Worm (Caenorhabditis elegans) whole organism, mixed stage, embryonic: ENCODE data around the gene F36H5.18.

Experiments
- M03D4.4 ChIP-seq: sonication (generic microtip); optimal IDR thresholded peaks from 2 replicates; lab custom pipeline; 2017; ENCODE audit warnings: mild to moderate bottlenecking, missing genetic modification characterization, missing compliant biosample characterization
- bed-3 ChIP-seq: fragments of 200-800 bp; sonication (Bioruptor generic); optimal IDR thresholded peaks from 3 replicates; lab custom pipeline; 2018; ENCODE audit warnings: mild to moderate bottlenecking, missing genetic modification characterization, moderate library complexity, missing compliant biosample characterization
- blmp-1 ChIP-seq: fragments of 150-350 bp; optimal IDR thresholded peaks from 2 replicates; lab custom pipeline; 2014; ENCODE audit warnings: missing biosample characterization, missing genetic modification characterization
- ceh-39 ChIP-seq: fragments of 150-350 bp; optimal IDR thresholded peaks from 2 replicates; lab custom pipeline; 2014; ENCODE audit warnings: missing biosample characterization, missing genetic modification characterization
- ceh-83 ChIP-seq: fragments of 200-800 bp; sonication (Bioruptor generic); optimal IDR thresholded peaks from 2 replicates; lab custom pipeline; 2018; ENCODE audit warnings: mild to moderate bottlenecking, missing genetic modification characterization, missing compliant biosample characterization
- ces-1 ChIP-seq: fragments of 150-350 bp; optimal IDR thresholded peaks from 2 replicates; lab custom pipeline; 2014; ENCODE audit warnings: missing biosample characterization, missing genetic modification reagents, missing genetic modification characterization
- cnd-1 ChIP-seq: fragments of 200-800 bp; sonication (Bioruptor generic); optimal IDR thresholded peaks from 2 replicates; lab custom pipeline; 2018; ENCODE audit warnings: mild to moderate bottlenecking, missing genetic modification characterization, missing compliant biosample characterization
- drap-1 ChIP-seq: fragments of 200-800 bp; sonication (Bioruptor generic); optimal IDR thresholded peaks from 3 replicates; lab custom pipeline; 2018; ENCODE audit warnings: mild to moderate bottlenecking, missing genetic modification characterization, missing compliant biosample characterization
- elt-1 ChIP-seq: sonication (generic microtip); optimal IDR thresholded peaks from 2 replicates; lab custom pipeline; 2017; ENCODE audit warnings: missing genetic modification characterization, mild to moderate bottlenecking, missing compliant biosample characterization, antibody characterized with exemption, moderate library complexity, borderline replicate concordance; ENCODE audit not compliant: insufficient read depth
- elt-3 ChIP-seq: fragments of 150-350 bp; optimal IDR thresholded peaks from 2 replicates; lab custom pipeline; 2014; ENCODE audit warnings: missing biosample characterization, missing genetic modification characterization
- flh-1 ChIP-seq: fragments of 200-800 bp; sonication (Bioruptor generic); optimal IDR thresholded peaks from 2 replicates; lab custom pipeline; 2018; ENCODE audit warnings: mild to moderate bottlenecking, missing genetic modification characterization, moderate library complexity, missing compliant biosample characterization
- ham-2 ChIP-seq: fragments of 200-800 bp; sonication (Bioruptor generic); optimal IDR thresholded peaks from 2 replicates; lab custom pipeline; 2018; ENCODE audit warnings: mild to moderate bottlenecking, missing genetic modification characterization, missing compliant biosample characterization
- hlh-1 ChIP-seq: fragments of 150-350 bp; optimal IDR thresholded peaks from 2 replicates; lab custom pipeline; 2014; ENCODE audit warnings: missing biosample characterization, missing genetic modification reagents, missing genetic modification characterization
- lin-13 ChIP-seq: fragments of 150-350 bp; optimal IDR thresholded peaks from 2 replicates; lab custom pipeline; 2014; ENCODE audit warnings: missing biosample characterization, missing genetic modification characterization
- lin-32 ChIP-seq: fragments of 200-800 bp; sonication (Bioruptor generic); optimal IDR thresholded peaks from 2 replicates; lab custom pipeline; 2018; ENCODE audit warnings: mild to moderate bottlenecking, missing genetic modification characterization, missing compliant biosample characterization
- mab-5 ChIP-seq: fragments of 150-350 bp; optimal IDR thresholded peaks from 2 replicates; lab custom pipeline; 2014; ENCODE audit warnings: missing biosample characterization, missing genetic modification characterization
- mls-2 ChIP-seq: sonication (generic microtip); optimal IDR thresholded peaks from 2 replicates; lab custom pipeline; 2016; ENCODE audit warnings: mild to moderate bottlenecking, missing genetic modification characterization, moderate library complexity, missing compliant biosample characterization
- nhr-12 ChIP-seq: fragments of 150-350 bp; optimal IDR thresholded peaks from 2 replicates; lab custom pipeline; 2014; ENCODE audit warnings: missing biosample characterization, missing genetic modification characterization
- nhr-2 ChIP-seq: fragments of 150-350 bp; optimal IDR thresholded peaks from 2 replicates; lab custom pipeline; 2014; ENCODE audit warnings: missing biosample characterization, missing genetic modification characterization
- nhr-237 ChIP-seq: fragments of 150-350 bp; optimal IDR thresholded peaks from 2 replicates; lab custom pipeline; 2014; ENCODE audit warnings: missing biosample characterization, missing genetic modification characterization
- nhr-28 ChIP-seq: fragments of 150-350 bp; optimal IDR thresholded peaks from 2 replicates; lab custom pipeline; 2014; ENCODE audit warnings: missing biosample characterization, missing genetic modification characterization
- pha-4 ChIP-seq: fragments of 150-350 bp; optimal IDR thresholded peaks from 2 replicates; lab custom pipeline; 2018; ENCODE audit warnings: missing biosample characterization, missing genetic modification reagents, missing genetic modification characterization
- sem-2 ChIP-seq: fragments of 200-800 bp; sonication (Bioruptor generic); optimal IDR thresholded peaks from 2 replicates; lab custom pipeline; 2018; ENCODE audit warnings: mild to moderate bottlenecking, missing genetic modification characterization, missing compliant biosample characterization
- snpc-4 ChIP-seq: fragments of 150-350 bp; optimal IDR thresholded peaks from 2 replicates; lab custom pipeline; 2014; ENCODE audit warnings: missing biosample characterization, missing genetic modification characterization
- sptf-1 ChIP-seq: sonication (generic microtip); optimal IDR thresholded peaks from 2 replicates; lab custom pipeline; 2017; ENCODE audit warnings: mild to moderate bottlenecking, missing genetic modification characterization, moderate library complexity, missing compliant biosample characterization
- tbx-8 ChIP-seq: fragments of 200-800 bp; sonication (Bioruptor generic); optimal IDR thresholded peaks from 2 replicates; lab custom pipeline; 2018; ENCODE audit warnings: mild to moderate bottlenecking, missing genetic modification characterization, moderate library complexity, missing compliant biosample characterization
- unc-120 ChIP-seq: sonication (generic microtip); optimal IDR thresholded peaks from 2 replicates; lab custom pipeline; 2017; ENCODE audit warnings: missing genetic modification characterization, missing compliant biosample characterization; ENCODE audit not compliant: poor library complexity, severe bottlenecking
- unc-39 ChIP-seq: fragments of 150-350 bp; optimal IDR thresholded peaks from 2 replicates; lab custom pipeline; 2014; ENCODE audit warnings: missing biosample characterization, missing genetic modification characterization
- unc-62 ChIP-seq: fragments of 150-350 bp; optimal IDR thresholded peaks from 2 replicates; lab custom pipeline; 2014; ENCODE audit warnings: missing biosample characterization, missing genetic modification reagents, missing genetic modification characterization
- zip-8 ChIP-seq: fragments of 150-350 bp; optimal IDR thresholded peaks from 2 replicates; lab custom pipeline; 2014; ENCODE audit warnings: missing biosample characterization, missing genetic modification characterization

The F36H5.18 gene

DNA sequence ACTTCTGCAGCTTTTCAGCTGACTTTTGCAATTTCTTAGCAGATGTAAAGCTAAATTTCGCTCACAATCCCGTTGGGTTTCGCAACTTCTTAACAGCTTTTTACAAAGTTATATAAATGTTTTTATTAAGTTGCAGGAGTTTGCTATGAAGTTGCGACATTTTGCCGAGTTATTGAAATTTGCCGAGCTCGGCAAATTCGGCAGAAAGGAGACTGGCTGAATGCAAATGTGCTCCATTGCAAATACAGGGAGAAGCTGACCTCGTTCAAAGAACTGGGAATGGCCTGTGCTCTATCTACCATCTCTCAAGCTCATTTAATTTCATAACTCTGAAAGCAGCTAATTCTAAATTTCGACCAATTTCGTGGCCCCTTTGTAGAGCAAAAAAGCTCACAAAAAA, 25.1 kb downstream of the F36H5.18 start, which contains the start of gene C08F1.11:
TSS of gene C08F1.11 (minus strand) at position 101 of the 400 bp plus-strand sequence.
- TF ChIP-seq sptf-1 (tag; lab: Kevin White, UChicago) (no peak), elt-3 (tag; lab: Kevin White, UChicago) (no peak), unc-120 (tag; lab: Kevin White, UChicago) (no peak), ceh-83 (no peak), hlh-1 (no peak), bed-3 (GFP tag; lab: Kevin White, UChicago) (no peak), elt-1 (tag; lab: Kevin White, UChicago) (no peak), lin-13 (tag; lab: Kevin White, UChicago) (no peak), unc-62 (GFP tag; lab: Kevin White, UChicago) (no peak), lin-32 (no peak), ham-2 (no peak), ceh-39 (tag; lab: Kevin White, UChicago) (no peak), nhr-28 (no peak), unc-39 (no peak), pha-4 (tag; lab: Kevin White, UChicago) (no peak), flh-1 (GFP tag; lab: Kevin White, UChicago) (no peak), mls-2 (no peak), tbx-8 (GFP tag; lab: Kevin White, UChicago) (no peak)

DNA sequence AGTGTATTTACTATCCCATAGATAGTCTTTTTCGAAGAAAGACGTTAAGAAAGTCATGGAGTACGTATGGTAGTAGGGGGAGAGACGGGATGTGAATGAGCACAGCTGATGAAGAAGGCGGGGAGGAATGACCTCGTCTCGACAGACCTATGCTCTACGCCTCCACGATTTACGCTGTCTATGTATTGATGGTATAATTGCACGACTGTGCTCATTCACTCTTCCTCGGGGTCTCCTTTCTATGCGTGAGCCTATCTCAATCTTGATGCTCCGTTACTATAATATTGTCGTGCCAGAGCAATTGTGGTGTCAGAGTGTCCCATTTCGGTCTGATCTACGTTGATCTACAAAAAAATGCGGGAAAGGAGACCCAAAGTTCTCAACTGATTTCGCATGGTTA, 26.5 kb downstream of the F36H5.18 start, which contains the start of gene C08F1.10:
TSS of gene C08F1.10 (minus strand) at position 101 of the 400 bp plus-strand sequence.
- TF ChIP-seq M03D4.4 (tag; lab: Kevin White, UChicago), result no peak
- TF ChIP-seq elt-1 (tag; lab: Kevin White, UChicago), result no peak
- TF ChIP-seq sptf-1 (tag; lab: Kevin White, UChicago), result no peak

DNA sequence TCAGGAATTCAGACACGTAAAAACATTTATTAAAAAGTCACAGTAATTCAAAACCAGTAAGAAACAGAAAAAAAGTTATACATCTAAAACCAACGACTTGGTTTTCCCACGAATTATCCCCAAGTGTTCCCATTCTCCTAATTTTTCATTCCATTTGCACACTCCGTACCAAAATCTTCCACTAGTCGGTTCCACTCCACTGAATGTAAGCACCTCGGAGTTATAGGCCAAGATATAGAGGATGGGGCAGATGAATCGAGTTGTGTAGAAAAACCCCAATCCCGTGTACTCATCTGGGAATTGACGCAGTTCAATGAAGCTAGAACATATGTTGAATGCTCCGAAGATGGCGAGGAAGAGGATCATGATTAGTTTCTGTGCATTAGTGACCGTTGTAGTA, 27.5 kb downstream of the F36H5.18 start:
- TF ChIP-seq blmp-1 (tag; lab: Kevin White, UChicago) (no peak), sptf-1 (tag; lab: Kevin White, UChicago) (no peak), snpc-4 (tag; lab: Kevin White, UChicago) (no peak), unc-120 (tag; lab: Kevin White, UChicago) (no peak), mab-5 (tag; lab: Kevin White, UChicago) (no peak), sem-2 (no peak), ceh-83 (no peak), zip-8 (no peak), elt-1 (tag; lab: Kevin White, UChicago) (no peak), nhr-2 (tag; lab: Kevin White, UChicago) (no peak), pha-4 (tag; lab: Kevin White, UChicago) (no peak), nhr-237 (tag; lab: Kevin White, UChicago) (no peak)

DNA sequence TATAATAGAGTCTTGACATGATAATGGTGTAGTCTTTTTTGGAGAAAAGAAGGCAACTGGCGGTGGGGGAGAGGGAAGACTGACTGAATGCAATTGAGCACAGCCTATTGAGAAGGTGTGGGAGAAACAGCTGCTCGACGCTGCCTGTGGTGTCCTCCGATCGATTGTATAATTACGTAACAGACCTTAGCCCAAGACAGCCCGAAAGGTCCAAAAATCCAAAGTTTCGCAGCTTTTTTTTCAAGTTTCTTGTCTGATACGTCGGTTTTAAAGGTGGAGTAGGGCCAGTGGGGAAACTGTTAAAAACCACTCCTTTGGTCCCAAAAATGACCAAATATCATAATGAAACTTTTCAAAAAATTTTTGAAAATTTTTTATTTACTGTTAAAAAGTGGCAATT, 28.4 kb downstream of the F36H5.18 start, which contains the start of the genes C08F1.6 and fbxb-13:
TSS of gene C08F1.6 (minus strand) at position 101 of the 400 bp plus-strand sequence.
TSS of gene fbxb-13 (plus strand) at position 191 of the 400 bp plus-strand sequence.
- TF ChIP-seq cnd-1 (peak; percentile 48), blmp-1 (tag; lab: Kevin White, UChicago) (no peak), M03D4.4 (tag; lab: Kevin White, UChicago) (no peak), ceh-83 (no peak), nhr-12 (no peak), lin-32 (peak; percentile 15), hlh-1 (peak; percentile 0), pha-4 (tag; lab: Kevin White, UChicago) (no peak), lin-13 (tag; lab: Kevin White, UChicago) (no peak)

DNA sequence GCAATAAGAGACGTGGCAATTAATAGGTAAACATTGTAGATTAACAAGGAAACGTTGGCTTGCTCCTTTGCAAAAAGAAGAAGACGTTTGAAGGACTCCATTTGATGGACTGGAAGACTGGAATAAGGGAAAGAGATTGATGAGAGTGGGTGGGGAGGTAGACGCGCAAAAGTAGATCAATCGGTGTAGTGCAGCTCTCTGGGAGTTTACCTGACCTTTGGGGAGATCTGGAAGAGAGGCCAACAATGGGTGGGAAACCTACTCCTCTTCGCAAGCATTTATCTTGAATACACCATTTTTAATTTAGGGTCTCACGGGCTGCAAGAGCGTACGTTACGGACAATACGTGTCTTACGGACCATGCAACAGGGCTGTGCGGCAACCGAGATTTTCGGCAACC, 46.7 kb downstream of the F36H5.18 start, which contains the start of gene C08F1.12:
TSS of gene C08F1.12 (minus strand) at position 101 of the 400 bp plus-strand sequence.
- TF ChIP-seq sem-2, result no peak
- TF ChIP-seq ces-1 (GFP tag; lab: Kevin White, UChicago), result no peak
- no peak for TF ChIP-seq sptf-1 (tag; lab: Kevin White, UChicago)
- no peak for TF ChIP-seq tbx-8 (GFP tag; lab: Kevin White, UChicago)
- no peak for TF ChIP-seq flh-1 (GFP tag; lab: Kevin White, UChicago)
- no peak for TF ChIP-seq ceh-83
- TF ChIP-seq ham-2, result no peak
- TF ChIP-seq drap-1 (GFP tag; lab: Kevin White, UChicago), result no peak
- no peak for TF ChIP-seq nhr-12
- no peak for TF ChIP-seq lin-13 (tag; lab: Kevin White, UChicago)
- no peak for TF ChIP-seq elt-3 (tag; lab: Kevin White, UChicago)
- TF ChIP-seq mab-5 (tag; lab: Kevin White, UChicago), result no peak
- no peak for TF ChIP-seq zip-8
- TF ChIP-seq M03D4.4 (tag; lab: Kevin White, UChicago), result no peak
